Worm (Caenorhabditis elegans) whole organism, L4 larva: Measurements from ENCODE around the gene B0280.11.
A peak's percentile ranks its signal among the peaks of the same experiment; 100 is the strongest.

Experiments
- Y48G9A.11 ChIP-seq: fragments of 200-800 bp; sonication (Bioruptor generic); IDR thresholded peaks from 2 replicates; pipeline ENCODE4 v1.3.6; 2022; ENCODE audit warnings: missing genetic modification reagents, missing genetic modification characterization, missing compliant biosample characterization
- ZK337.2 ChIP-seq: fragments of 200-800 bp; sonication (Bioruptor generic); IDR thresholded peaks from 2 replicates; pipeline ENCODE4 v1.3.6; 2022; ENCODE audit warnings: missing genetic modification reagents, missing genetic modification characterization, missing compliant biosample characterization
- aha-1 ChIP-seq: fragments of 150-350 bp; peaks from one replicate; lab custom pipeline; 2014; ENCODE audit warnings: missing biosample characterization, missing genetic modification characterization
- aly-2 ChIP-seq: sonication (generic microtip); optimal IDR thresholded peaks from 2 replicates; lab custom pipeline; 2018; ENCODE audit warnings: missing biosample characterization, missing genetic modification characterization
- ceh-32 ChIP-seq: sonication (generic microtip); optimal IDR thresholded peaks from 2 replicates; lab custom pipeline; 2016; ENCODE audit warnings: mild to moderate bottlenecking, missing genetic modification characterization, missing compliant biosample characterization; ENCODE audit not compliant: poor library complexity
- ces-1 ChIP-seq: fragments of 150-350 bp; sonication (generic microtip); optimal IDR thresholded peaks from 4 replicates; lab custom pipeline; 2014; ENCODE audit warnings: missing biosample characterization, missing genetic modification reagents, missing genetic modification characterization
- dmd-6 ChIP-seq: fragments of 200-800 bp; sonication (Bioruptor generic); IDR thresholded peaks from 2 replicates; pipeline ENCODE4 v1.3.6; 2022; ENCODE audit warnings: missing genetic modification reagents, missing genetic modification characterization, missing compliant biosample characterization
- dpl-1 ChIP-seq: fragments of 150-350 bp; optimal IDR thresholded peaks from 2 replicates; lab custom pipeline; 2014; ENCODE audit warnings: missing biosample characterization, missing genetic modification reagents, missing genetic modification characterization
- duxl-1 ChIP-seq: sonication (generic microtip); optimal IDR thresholded peaks from 2 replicates; lab custom pipeline; 2016; ENCODE audit warnings: mild to moderate bottlenecking, missing genetic modification characterization, moderate library complexity, missing compliant biosample characterization; ENCODE audit not compliant: poor library complexity
- dve-1 ChIP-seq: sonication (generic microtip); optimal IDR thresholded peaks from 2 replicates; lab custom pipeline; 2017; ENCODE audit warnings: antibody characterized with exemption, mild to moderate bottlenecking, missing genetic modification characterization, missing compliant biosample characterization; ENCODE audit not compliant: insufficient read depth
- egl-43 ChIP-seq: fragments of 200-800 bp; sonication (Bioruptor generic); IDR thresholded peaks from 2 replicates; pipeline ENCODE4 v1.3.6; 2022; ENCODE audit warnings: missing genetic modification reagents, missing genetic modification characterization, missing compliant biosample characterization
- gei-8 ChIP-seq: fragments of 200-800 bp; sonication (Bioruptor generic); optimal IDR thresholded peaks from 2 replicates; lab custom pipeline; 2018; ENCODE audit warnings: mild to moderate bottlenecking, missing genetic modification characterization, missing compliant biosample characterization
- hlh-11 ChIP-seq: fragments of 200-800 bp; sonication (Bioruptor generic); optimal IDR thresholded peaks from 2 replicates; lab custom pipeline; 2018; ENCODE audit warnings: mild to moderate bottlenecking, missing genetic modification characterization, missing compliant biosample characterization
- hlh-30 ChIP-seq: sonication (generic microtip); optimal IDR thresholded peaks from 2 replicates; lab custom pipeline; 2017; ENCODE audit warnings: antibody characterized with exemption, mild to moderate bottlenecking, missing genetic modification characterization, missing compliant biosample characterization; ENCODE audit not compliant: insufficient read depth
- hmg-1.1 ChIP-seq: fragments of 200-800 bp; sonication (Bioruptor generic); IDR thresholded peaks from 2 replicates; pipeline ENCODE4 v1.3.6; 2022; ENCODE audit warnings: missing genetic modification reagents, missing genetic modification characterization, missing compliant biosample characterization
- lin-13 ChIP-seq: fragments of 150-350 bp; optimal IDR thresholded peaks from 2 replicates; lab custom pipeline; 2014; ENCODE audit warnings: missing biosample characterization, missing genetic modification reagents, missing genetic modification characterization
- lin-29 ChIP-seq: fragments of 200-800 bp; sonication (Bioruptor generic); IDR thresholded peaks from 2 replicates; pipeline ENCODE4 v1.3.6; 2022; ENCODE audit warnings: missing genetic modification reagents, missing genetic modification characterization, missing compliant biosample characterization
- lin-39 ChIP-seq: fragments of 150-350 bp; optimal IDR thresholded peaks from 2 replicates; lab custom pipeline; 2014; ENCODE audit warnings: missing biosample characterization, missing genetic modification reagents, missing genetic modification characterization
- lsy-2 ChIP-seq, 2 experiments: fragments of 150-350 bp in 1 of 2; sonication (generic microtip) in 1 of 2; optimal IDR thresholded peaks; 2 replicates each; lab custom pipeline; 2014 to 2017; ENCODE audit warnings: missing biosample characterization in 2 of 2, missing genetic modification characterization in 2 of 2
- madf-9 ChIP-seq: fragments of 200-800 bp; sonication (Bioruptor generic); conservative IDR thresholded peaks from 2 replicates; pipeline ENCODE4 v1.3.6; 2022; ENCODE audit warnings: missing genetic modification reagents, missing genetic modification characterization, missing compliant biosample characterization
- mdl-1 ChIP-seq, 2 experiments: fragments of 150-350 bp in 1 of 2; sonication (generic microtip) in 1 of 2; optimal IDR thresholded peaks; 2 replicates each; lab custom pipeline; 2014 to 2017; ENCODE audit warnings: missing biosample characterization in 2 of 2, missing genetic modification characterization in 2 of 2
- mep-1 ChIP-seq: fragments of 150-350 bp; sonication (generic microtip); optimal IDR thresholded peaks from 3 replicates; lab custom pipeline; 2014; ENCODE audit warnings: missing biosample characterization, missing genetic modification characterization
- mes-2 ChIP-seq: sonication (generic microtip); optimal IDR thresholded peaks from 2 replicates; lab custom pipeline; 2016; ENCODE audit warnings: missing genotype, mild to moderate bottlenecking, missing genetic modification characterization, missing compliant biosample characterization; ENCODE audit not compliant: poor library complexity, severe bottlenecking
- mxl-2 ChIP-seq: fragments of 200-800 bp; sonication (Bioruptor generic); conservative IDR thresholded peaks from 2 replicates; pipeline ENCODE4 v1.3.6; 2022; ENCODE audit warnings: missing genetic modification reagents, missing genetic modification characterization, missing compliant biosample characterization
- mxl-3 ChIP-seq: fragments of 200-800 bp; sonication (Bioruptor generic); optimal IDR thresholded peaks from 2 replicates; lab custom pipeline; 2018; ENCODE audit warnings: mild to moderate bottlenecking, missing genetic modification characterization, missing compliant biosample characterization
- nhr-10 ChIP-seq: fragments of 150-350 bp; optimal IDR thresholded peaks from 2 replicates; lab custom pipeline; 2014; ENCODE audit warnings: missing biosample characterization, missing genetic modification characterization
- nhr-11 ChIP-seq: fragments of 150-350 bp; optimal IDR thresholded peaks from 2 replicates; lab custom pipeline; 2014; ENCODE audit warnings: missing biosample characterization, missing genetic modification characterization
- nhr-76 ChIP-seq: fragments of 150-350 bp; optimal IDR thresholded peaks from 2 replicates; lab custom pipeline; 2014; ENCODE audit warnings: missing biosample characterization, missing genetic modification characterization
- nhr-77 ChIP-seq: fragments of 150-350 bp; optimal IDR thresholded peaks from 2 replicates; lab custom pipeline; 2014; ENCODE audit warnings: missing biosample characterization, missing genetic modification characterization
- spr-3 ChIP-seq: fragments of 200-800 bp; sonication (Bioruptor generic); optimal IDR thresholded peaks from 2 replicates; lab custom pipeline; 2018; ENCODE audit warnings: mild to moderate bottlenecking, missing genetic modification characterization, missing compliant biosample characterization
- tra-1 ChIP-seq: fragments of 200-800 bp; sonication (Bioruptor generic); IDR thresholded peaks from 2 replicates; pipeline ENCODE4 v1.3.6; 2022; ENCODE audit warnings: missing genetic modification reagents, missing genetic modification characterization, missing compliant biosample characterization
- unc-130 ChIP-seq: sonication (generic microtip); optimal IDR thresholded peaks from 2 replicates; lab custom pipeline; 2016; ENCODE audit warnings: missing genetic modification reagents, missing genetic modification characterization, missing compliant biosample characterization
- unc-62 ChIP-seq, 3 experiments: fragments of 150-350 bp in 1 of 3; sonication (generic microtip); optimal IDR thresholded peaks in 2 of 3; peaks in 1 of 3; 1 replicate in 1 of 3; 2 replicates in 2 of 3; lab custom pipeline; 2014 to 2017; ENCODE audit warnings: missing biosample characterization in 3 of 3, missing genetic modification characterization in 3 of 3, missing genetic modification reagents in 3 of 3, missing genotype in 1 of 3
- ztf-7 ChIP-seq: fragments of 150-350 bp; optimal IDR thresholded peaks from 2 replicates; lab custom pipeline; 2014; ENCODE audit warnings: missing biosample characterization, missing genetic modification characterization

Gene B0280.11

DNA sequence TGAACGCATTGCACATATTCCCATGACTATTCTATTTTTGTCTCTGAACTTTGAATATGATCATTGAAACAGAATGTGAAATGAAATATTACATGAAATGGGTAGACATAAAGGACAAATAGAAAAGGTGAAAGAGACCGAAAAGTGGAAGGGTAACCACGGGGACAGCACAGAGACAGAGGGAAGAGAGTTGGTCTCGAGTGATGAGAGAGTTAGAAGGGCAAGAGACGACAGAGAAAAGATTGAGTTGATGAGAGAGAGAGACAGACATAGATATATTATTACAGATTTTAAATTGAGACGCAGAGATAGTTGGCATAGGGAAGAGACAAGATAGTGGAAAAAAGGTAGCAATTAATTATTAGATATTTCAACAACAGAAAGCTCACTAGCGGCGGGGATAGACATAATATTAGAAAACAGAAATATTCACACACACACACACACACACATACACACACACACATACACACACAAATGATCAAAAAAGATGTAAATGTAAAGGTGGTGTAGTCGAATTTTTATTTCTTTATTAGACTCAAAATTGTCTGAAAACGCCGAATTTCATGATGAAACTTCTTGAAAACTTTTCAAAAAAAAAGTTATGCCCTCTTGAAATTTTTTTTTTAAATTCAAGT is 21.3 kb downstream of the B0280.11 start (continued):
- no peak for TF ChIP-seq ZK337.2 (GFP tag; lab: Robert Waterston, UW)
- peak; percentile 91 for TF ChIP-seq aha-1 (tag; lab: Kevin White, UChicago)
- peak; percentile 52 for TF ChIP-seq mes-2 (tag; lab: Kevin White, UChicago)
- no peak for TF ChIP-seq nhr-76 (tag; lab: Kevin White, UChicago)
- no peak for TF ChIP-seq gei-8 (GFP tag; lab: Kevin White, UChicago)
- TF ChIP-seq duxl-1, result no peak
- peak; percentile 88 for TF ChIP-seq nhr-10 (tag; lab: Kevin White, UChicago)
- no peak for TF ChIP-seq lin-39 (tag; lab: Kevin White, UChicago)
- peak; percentile 61 for TF ChIP-seq hmg-1.1 (GFP tag; lab: Robert Waterston, UW)
- TF ChIP-seq mxl-2 (GFP tag; lab: Robert Waterston, UW), result no peak
- TF ChIP-seq hlh-11 (tag; lab: Kevin White, UChicago), result peak; percentile 81
- TF ChIP-seq spr-3 (GFP tag; lab: Kevin White, UChicago), result no peak
- TF ChIP-seq mep-1 (tag; lab: Kevin White, UChicago), result peak; percentile 79
- TF ChIP-seq mdl-1 (tag; optimal IDR thresholded peaks at IDR 0.05; lab: Kevin White, UChicago), result peak; percentile 46 to 71
- peak; percentile 74 for TF ChIP-seq mxl-3 (GFP tag; lab: Kevin White, UChicago)
- TF ChIP-seq dpl-1 (GFP tag; lab: Kevin White, UChicago), result peak; percentile 47
- peak; percentile 77 for TF ChIP-seq dmd-6 (GFP tag; lab: Robert Waterston, UW)
- TF ChIP-seq dve-1, result peak; percentile 90
- peak; percentile 16 for TF ChIP-seq ztf-7
- peak; percentile 31 for TF ChIP-seq nhr-77
- peak; percentile 94 for TF ChIP-seq hlh-30 (tag; lab: Kevin White, UChicago)
- TF ChIP-seq lin-13 (GFP tag; lab: Kevin White, UChicago), result peak; percentile 4
- TF ChIP-seq, all 104 proteins: peak for 28

DNA sequence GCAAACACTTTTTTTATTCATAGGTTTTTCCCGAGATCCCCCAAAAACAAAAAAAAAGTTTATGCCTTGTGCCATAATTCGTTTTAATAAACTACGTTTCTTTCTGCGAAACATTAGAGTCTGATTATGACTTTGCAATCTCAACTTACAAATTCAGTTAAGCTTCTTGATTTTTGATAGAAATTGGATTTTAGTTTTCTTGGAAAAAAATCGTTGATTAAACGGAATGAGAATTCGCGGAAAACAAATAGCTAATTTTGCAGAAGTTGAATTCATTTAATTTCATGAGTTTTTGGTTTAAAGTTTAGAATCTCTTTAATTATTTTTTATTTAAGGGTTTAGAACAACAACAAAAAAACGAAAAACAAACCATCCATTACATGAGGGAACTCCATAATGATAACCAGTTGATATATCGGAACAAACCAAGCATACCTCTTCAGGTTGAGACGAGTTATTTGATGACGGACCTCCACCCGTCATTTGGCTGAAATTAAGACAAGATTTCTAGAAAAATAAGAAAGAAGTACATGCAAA is 23.1 kb downstream of the B0280.11 start, which contains the start of gene nhr-10:
Gene nhr-10, minus strand, starts transcription at position 487 of the 537 bp plus-strand sequence.
- TF ChIP-seq ces-1 (GFP tag; lab: Kevin White, UChicago) (peak; percentile 7), nhr-76 (tag; lab: Kevin White, UChicago) (no peak), unc-130 (no peak), ceh-32 (no peak), tra-1 (no peak), Y48G9A.11 (GFP tag; lab: Robert Waterston, UW) (no peak), lin-29 (no peak), lsy-2 (tag; optimal IDR thresholded peaks at IDR 0.05; lab: Kevin White, UChicago) (peak in 1 of 2 experiments; percentile 44), nhr-11 (tag; lab: Kevin White, UChicago) (peak; percentile 34), egl-43 (GFP tag; lab: Robert Waterston, UW) (0 out of 2 replicates have a peak, but pooled peaks have one; percentile 45), aly-2 (tag; lab: Kevin White, UChicago) (no peak)

DNA sequence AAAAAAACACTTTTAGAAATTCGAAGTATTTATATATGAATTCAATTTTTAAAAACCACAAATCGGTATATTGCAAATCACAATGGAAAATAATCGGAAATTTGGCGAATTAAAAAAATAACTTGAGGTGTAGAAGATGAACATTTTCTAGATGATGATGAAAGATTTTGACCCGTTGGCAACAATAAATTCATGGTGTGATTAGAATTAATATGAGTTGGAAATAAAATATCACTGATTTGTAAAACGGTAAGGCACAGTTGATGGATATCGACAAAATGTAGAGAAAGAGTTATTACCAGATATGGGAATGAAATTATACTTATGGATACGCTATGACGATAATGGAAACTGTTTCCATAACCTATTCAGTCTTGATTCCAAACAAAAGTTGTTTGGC is 25.8 kb downstream of the B0280.11 start:
- peak in 1 of 2 experiments; percentile 91 for TF ChIP-seq unc-62 (GFP tag; optimal IDR thresholded peaks at IDR 0.05 in 1 of 2; lab: Kevin White, UChicago)
- TF ChIP-seq unc-62 (tag; optimal IDR thresholded peaks at IDR 0.05; lab: Kevin White, UChicago), result no peak
- no peak for TF ChIP-seq madf-9
- TF ChIP-seq mxl-3 (GFP tag; lab: Kevin White, UChicago), result no peak
